Fruit fly (Drosophila melanogaster) S2 (cell line): Measurements from ENCODE around the gene Atet.

Source experiments
- CG8478 ChIP-seq: fragments of >200 bp; optimal IDR thresholded peaks from 2 replicates; lab custom pipeline; 2018
- CTCF ChIP-seq, 2 experiments: fragments of >200 bp; optimal IDR thresholded peaks; 2 replicates each; lab custom pipeline; 2018

- TF ChIP-seq CG8478 (lab: Kevin White, UChicago) = no peak
- no peak for TF ChIP-seq CTCF (optimal IDR thresholded peaks at IDR 0.05; lab: Kevin White, UChicago)
These were observed 51.9 kb downstream of the Atet start, which contains the start of gene Vps53 for dm6 chr2L:4385387-4386279.
